Fruit fly (Drosophila melanogaster) S2 (cell line): ENCODE measurements around the gene SerRS-m.
A peak's percentile ranks its signal among the peaks of the same experiment; 100 is the strongest.

Experiments
- CG8478 ChIP-seq: fragments of >200 bp; optimal IDR thresholded peaks from 2 replicates; lab custom pipeline; 2018
- CTCF ChIP-seq, 2 experiments: fragments of >200 bp; optimal IDR thresholded peaks; 2 replicates each; lab custom pipeline; 2018

DNA sequence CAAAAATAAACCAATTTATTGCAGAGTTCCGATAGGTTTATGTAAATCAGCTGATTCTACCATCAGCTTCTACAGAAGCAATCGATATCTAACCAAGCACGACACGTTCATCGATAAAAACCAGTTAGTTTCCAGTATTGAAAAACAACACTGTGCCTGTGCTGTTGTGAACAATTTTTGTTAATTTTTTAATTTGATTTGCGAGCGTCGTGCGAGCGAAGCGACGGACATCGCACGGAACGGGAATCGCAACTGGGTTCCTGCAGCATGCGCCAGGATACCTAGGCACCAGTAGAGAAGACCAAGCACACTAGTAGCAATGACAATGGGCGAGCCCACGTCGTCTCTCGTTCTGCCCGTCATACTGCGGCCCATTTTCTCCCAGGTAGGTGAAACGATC lies 31.4 kb downstream of the SerRS-m start, which contains the start of the genes Ccm3 and CG6136:
- no peak for TF ChIP-seq CG8478 (lab: Kevin White, UChicago)
- TF ChIP-seq CTCF (optimal IDR thresholded peaks at IDR 0.05; lab: Kevin White, UChicago) = peak in 1 of 2 experiments; percentile 2
